Fruit fly (Drosophila melanogaster) whole organism, embryonic: ENCODE results near the gene toe.
A peak's percentile ranks its signal among the peaks of the same experiment; 100 is the strongest.

Source experiments
- Adf1 ChIP-seq: fragments of 200-800 bp; sonication (Bioruptor generic); IDR thresholded peaks from 2 replicates; pipeline ENCODE4 v1.3.6; 2022; ENCODE audit warnings: missing biosample characterization, missing genetic modification characterization
- BtbVII ChIP-seq: fragments of 200-800 bp; sonication (Bioruptor generic); optimal IDR thresholded peaks from 3 replicates; lab custom pipeline; 2017; ENCODE audit warnings: missing biosample characterization, mild to moderate bottlenecking, missing genetic modification characterization
- CG10321 ChIP-seq: fragments of 200-800 bp; sonication (Bioruptor generic); IDR thresholded peaks from 2 replicates; pipeline ENCODE4 v1.3.6; 2022; ENCODE audit warnings: missing biosample characterization, missing genetic modification characterization
- CG11085 ChIP-seq: fragments of 200-800 bp; sonication (Bioruptor generic); IDR thresholded peaks from 2 replicates; pipeline ENCODE4 v1.3.6; 2022; ENCODE audit warnings: missing biosample characterization, missing genetic modification characterization
- CG12071 ChIP-seq: fragments of 200-800 bp; sonication (Bioruptor generic); optimal IDR thresholded peaks from 3 replicates; lab custom pipeline; 2018; ENCODE audit warnings: missing biosample characterization, mild to moderate bottlenecking, missing genetic modification characterization
- CG14441 ChIP-seq: fragments of 200-800 bp; sonication (Bioruptor generic); IDR thresholded peaks from 2 replicates; pipeline ENCODE4 v1.3.6; 2022; ENCODE audit warnings: missing biosample characterization, missing genetic modification characterization
- CG17186 ChIP-seq: fragments of 200-800 bp; sonication (Bioruptor generic); optimal IDR thresholded peaks from 3 replicates; lab custom pipeline; 2017; ENCODE audit warnings: missing biosample characterization, missing genetic modification reagents, missing genetic modification characterization
- CG2202 ChIP-seq: fragments of 200-800 bp; sonication (Bioruptor generic); optimal IDR thresholded peaks from 2 replicates; lab custom pipeline; 2018; ENCODE audit warnings: missing biosample characterization, mild to moderate bottlenecking, missing genetic modification characterization
- CG2678 ChIP-seq: fragments of 200-800 bp; sonication (Bioruptor generic); optimal IDR thresholded peaks from 3 replicates; lab custom pipeline; 2019; ENCODE audit warnings: missing biosample characterization, mild to moderate bottlenecking, missing genetic modification characterization, moderate library complexity
- CG3065 ChIP-seq: fragments of 200-800 bp; sonication (Bioruptor generic); optimal IDR thresholded peaks from 2 replicates; lab custom pipeline; 2016; ENCODE audit warnings: missing biosample characterization, missing genetic modification characterization
- CG3163 ChIP-seq: fragments of 200-800 bp; sonication (Bioruptor generic); optimal IDR thresholded peaks from 3 replicates; lab custom pipeline; 2016; ENCODE audit warnings: missing biosample characterization, missing genetic modification characterization
- CG32532 ChIP-seq: fragments of 200-800 bp; sonication (Bioruptor generic); IDR thresholded peaks from 2 replicates; pipeline ENCODE4 v1.3.6; 2022; ENCODE audit warnings: missing biosample characterization, missing genetic modification characterization
- CG43689 ChIP-seq: fragments of 200-800 bp; sonication (Bioruptor generic); IDR thresholded peaks from 2 replicates; pipeline ENCODE4 v1.3.6; 2022; ENCODE audit warnings: missing biosample characterization, missing genetic modification characterization
- CG5180 ChIP-seq: fragments of 200-800 bp; sonication (Bioruptor generic); optimal IDR thresholded peaks from 3 replicates; lab custom pipeline; 2017; ENCODE audit warnings: missing biosample characterization, missing genetic modification characterization, mild to moderate bottlenecking, moderate library complexity, missing genetic modification reagents
- CG7556 ChIP-seq: fragments of 200-800 bp; sonication (Bioruptor generic); optimal IDR thresholded peaks from 2 replicates; lab custom pipeline; 2017; ENCODE audit warnings: missing biosample characterization, mild to moderate bottlenecking, missing genetic modification characterization
- CoRest ChIP-seq: fragments of 200-800 bp; sonication (Bioruptor generic); optimal IDR thresholded peaks from 3 replicates; lab custom pipeline; 2018; ENCODE audit warnings: missing biosample characterization, mild to moderate bottlenecking, missing genetic modification characterization, moderate library complexity
- H15 ChIP-seq: fragments of 200-800 bp; sonication (Bioruptor generic); IDR thresholded peaks from 3 replicates; pipeline ENCODE4 v1.3.6; 2022; ENCODE audit warnings: missing biosample characterization, missing genetic modification characterization
- HHEX ChIP-seq: fragments of 200-800 bp; sonication (Bioruptor generic); optimal IDR thresholded peaks from 3 replicates; lab custom pipeline; 2017; ENCODE audit warnings: missing biosample characterization, mild to moderate bottlenecking, missing genetic modification characterization, missing genetic modification reagents
- HLHmδ ChIP-seq: fragments of 200-800 bp; sonication (Bioruptor generic); optimal IDR thresholded peaks from 2 replicates; lab custom pipeline; 2018; ENCODE audit warnings: missing biosample characterization, mild to moderate bottlenecking, missing genetic modification characterization, moderate library complexity
- Hey ChIP-seq: fragments of 200-800 bp; sonication (Bioruptor generic); optimal IDR thresholded peaks from 3 replicates; lab custom pipeline; 2018; ENCODE audit warnings: missing biosample characterization, mild to moderate bottlenecking, missing genetic modification characterization
- HmgZ ChIP-seq: fragments of 200-800 bp; sonication (Bioruptor generic); optimal IDR thresholded peaks from 2 replicates; lab custom pipeline; 2018; ENCODE audit warnings: missing biosample characterization, mild to moderate bottlenecking, missing genetic modification characterization
- Hmx ChIP-seq: fragments of 200-800 bp; sonication (Bioruptor generic); optimal IDR thresholded peaks from 2 replicates; lab custom pipeline; 2016; ENCODE audit warnings: missing biosample characterization, missing genetic modification characterization
- Kr ChIP-seq: fragments of 200-800 bp; sonication (Bioruptor generic); optimal IDR thresholded peaks from 2 replicates; lab custom pipeline; 2017; ENCODE audit warnings: missing biosample characterization, mild to moderate bottlenecking, missing genetic modification characterization
- Lpt ChIP-seq: fragments of >200 bp; optimal IDR thresholded peaks from 2 replicates; lab custom pipeline; 2018; ENCODE audit warnings: missing biosample characterization, missing genetic modification characterization
- Mad ChIP-seq: fragments of 200-800 bp; sonication (Bioruptor generic); optimal IDR thresholded peaks from 2 replicates; lab custom pipeline; 2016; ENCODE audit warnings: missing biosample characterization, missing genetic modification characterization
- NC2α ChIP-seq: fragments of 200-800 bp; sonication (Bioruptor generic); optimal IDR thresholded peaks from 2 replicates; lab custom pipeline; 2016; ENCODE audit warnings: missing biosample characterization, missing genetic modification characterization
- Sry-β ChIP-seq: fragments of 200-800 bp; sonication (Bioruptor generic); optimal IDR thresholded peaks from 2 replicates; lab custom pipeline; 2018; ENCODE audit warnings: missing biosample characterization, mild to moderate bottlenecking, missing genetic modification characterization, moderate library complexity
- Sry-δ ChIP-seq: fragments of 200-800 bp; sonication (Bioruptor generic); optimal IDR thresholded peaks from 2 replicates; lab custom pipeline; 2016; ENCODE audit warnings: missing biosample characterization, missing genetic modification characterization
- al ChIP-seq: fragments of 200-800 bp; sonication (Bioruptor generic); IDR thresholded peaks from 2 replicates; pipeline ENCODE4 v1.3.6; 2022; ENCODE audit warnings: missing biosample characterization, missing genetic modification characterization
- bbx ChIP-seq: fragments of 200-800 bp; sonication (Bioruptor generic); IDR thresholded peaks from 2 replicates; pipeline ENCODE4 v1.3.6; 2022; ENCODE audit warnings: missing biosample characterization, missing genetic modification characterization; ENCODE audit not compliant: partially characterized antibody
- br ChIP-seq: fragments of >200 bp; optimal IDR thresholded peaks from 2 replicates; lab custom pipeline; 2017
- cas ChIP-seq: fragments of 200-800 bp; sonication (Bioruptor generic); IDR thresholded peaks from 2 replicates; pipeline ENCODE4 v1.3.6; 2022; ENCODE audit warnings: missing biosample characterization, missing genetic modification characterization
- dmrt11E ChIP-seq: fragments of 200-800 bp; sonication (Bioruptor generic); optimal IDR thresholded peaks from 3 replicates; lab custom pipeline; 2018; ENCODE audit warnings: missing biosample characterization, mild to moderate bottlenecking, missing genetic modification characterization, moderate library complexity
- fd102C ChIP-seq: fragments of 200-800 bp; sonication (Bioruptor generic); optimal IDR thresholded peaks from 2 replicates; lab custom pipeline; 2018; ENCODE audit warnings: missing biosample characterization, mild to moderate bottlenecking, missing genetic modification characterization, moderate library complexity
- gsb-n ChIP-seq: fragments of 200-800 bp; sonication (Bioruptor generic); optimal IDR thresholded peaks from 3 replicates; lab custom pipeline; 2018; ENCODE audit warnings: missing biosample characterization, mild to moderate bottlenecking, missing genetic modification characterization
- lmd ChIP-seq: fragments of 200-800 bp; sonication (Bioruptor generic); IDR thresholded peaks from 2 replicates; pipeline ENCODE4 v1.3.6; 2022; ENCODE audit warnings: missing biosample characterization, missing genetic modification characterization
- nom ChIP-seq: fragments of 200-800 bp; sonication (Bioruptor generic); optimal IDR thresholded peaks from 2 replicates; lab custom pipeline; 2017; ENCODE audit warnings: missing biosample characterization, missing genetic modification characterization, mild to moderate bottlenecking, moderate library complexity, missing genetic modification reagents
- oc ChIP-seq: fragments of 200-800 bp; sonication (Bioruptor generic); optimal IDR thresholded peaks from 2 replicates; lab custom pipeline; 2018; ENCODE audit warnings: missing biosample characterization, mild to moderate bottlenecking, missing genetic modification characterization, moderate library complexity
- org-1 ChIP-seq: fragments of 200-800 bp; sonication (Bioruptor generic); optimal IDR thresholded peaks from 2 replicates; lab custom pipeline; 2017; ENCODE audit warnings: missing biosample characterization, missing genetic modification characterization
- p53 ChIP-seq: fragments of 200-800 bp; sonication (Bioruptor generic); optimal IDR thresholded peaks from 2 replicates; lab custom pipeline; 2016; ENCODE audit warnings: missing biosample characterization, missing genetic modification characterization
- prd ChIP-seq, 3 experiments: fragments of >200 bp in 2 of 3; fragments of 200-800 bp in 1 of 3; sonication (Bioruptor generic) in 1 of 3; optimal IDR thresholded peaks in 2 of 3; IDR thresholded peaks in 1 of 3; 2 replicates in 2 of 3; 3 replicates in 1 of 3; pipeline versions ENCODE4 v1.3.6 to Lab custom; 2017 to 2022; ENCODE audit warnings: missing biosample characterization in 1 of 3, missing genetic modification characterization in 1 of 3
- pzg ChIP-seq: fragments of 200-800 bp; sonication (Bioruptor generic); optimal IDR thresholded peaks from 3 replicates; lab custom pipeline; 2018; ENCODE audit warnings: missing biosample characterization, mild to moderate bottlenecking, missing genetic modification characterization, moderate library complexity
- ranshi ChIP-seq: fragments of 200-800 bp; sonication (Bioruptor generic); IDR thresholded peaks from 2 replicates; pipeline ENCODE4 v1.3.6; 2022; ENCODE audit warnings: missing biosample characterization, missing genetic modification characterization
- so ChIP-seq: fragments of 200-800 bp; sonication (Bioruptor generic); IDR thresholded peaks from 3 replicates; pipeline ENCODE4 v1.3.6; 2022; ENCODE audit warnings: missing biosample characterization, missing genetic modification characterization
- sob ChIP-seq: fragments of 200-800 bp; sonication (Bioruptor generic); IDR thresholded peaks from 2 replicates; pipeline ENCODE4 v1.3.6; 2022; ENCODE audit warnings: missing biosample characterization, missing genetic modification characterization
- stc ChIP-seq: fragments of 200-800 bp; sonication (Bioruptor generic); IDR thresholded peaks from 2 replicates; pipeline ENCODE4 v1.3.6; 2022; ENCODE audit warnings: missing biosample characterization, missing genetic modification characterization
- toy ChIP-seq: fragments of 200-800 bp; sonication (Bioruptor generic); IDR thresholded peaks from 2 replicates; pipeline ENCODE4 v1.3.6; 2022; ENCODE audit warnings: missing biosample characterization, missing genetic modification characterization
- yki ChIP-seq: fragments of >200 bp; optimal IDR thresholded peaks from 3 replicates; lab custom pipeline; 2018

The toe gene

dm6 chr3L:12468016-12468415 is 35.5 kb upstream of the toe start, which contains the start of gene eyg (continued):
- TF ChIP-seq pzg (GFP tag; lab: Kevin White, UChicago) (no peak), yki (lab: Kevin White, UChicago) (no peak), Lpt (GFP tag; lab: Kevin White, UChicago) (no peak), oc (tag; lab: Kevin White, UChicago) (peak; percentile 48), sob (GFP tag; lab: Robert Waterston, UW) (no peak), Hey (tag; lab: Kevin White, UChicago) (no peak), Mad (GFP tag; lab: Kevin White, UChicago) (peak; percentile 46), CG2202 (tag; lab: Kevin White, UChicago) (peak; percentile 48), CG17186 (GFP tag; lab: Kevin White, UChicago) (peak; percentile 26), NC2α (peak; percentile 31), toy (GFP tag; lab: Robert Waterston, UW) (no peak), al (GFP tag; lab: Robert Waterston, UW) (no peak), ranshi (GFP tag; lab: Robert Waterston, UW) (peak; percentile 12; the same call in 1 of the 2 replicates), Hmx (GFP tag; lab: Kevin White, UChicago) (no peak), CG10321 (GFP tag; lab: Robert Waterston, UW) (peak; percentile 100), CG14441 (GFP tag; lab: Robert Waterston, UW) (no peak), CG11085 (GFP tag; lab: Robert Waterston, UW) (no peak), fd102C (GFP tag; lab: Kevin White, UChicago) (peak; percentile 48), gsb-n (tag; lab: Kevin White, UChicago) (peak; percentile 55), CoRest (tag; lab: Kevin White, UChicago) (peak; percentile 86), p53 (GFP tag; lab: Kevin White, UChicago) (peak; percentile 36), lmd (GFP tag; lab: Robert Waterston, UW) (no peak; the same call in 1 of the 2 replicates), BtbVII (peak; percentile 8), HHEX (GFP tag; lab: Kevin White, UChicago) (peak; percentile 45), CG7556 (GFP tag; lab: Kevin White, UChicago) (no peak), org-1 (GFP tag; lab: Kevin White, UChicago) (peak; percentile 24), so (GFP tag; lab: Robert Waterston, UW) (peak; percentile 25; the same call in 1 of the 3 replicates), CG32532 (GFP tag; lab: Robert Waterston, UW) (peak; percentile 44; the same call in 1 of the 2 replicates), CG3065 (GFP tag; lab: Kevin White, UChicago) (peak; percentile 4), br (lab: Kevin White, UChicago) (no peak), Kr (GFP tag; lab: Kevin White, UChicago) (peak; percentile 61), CG3163 (GFP tag; lab: Kevin White, UChicago) (peak; percentile 62), H15 (GFP tag; lab: Robert Waterston, UW) (no peak), CG2678 (tag; lab: Kevin White, UChicago) (no peak), dmrt11E (peak; percentile 19), Sry-β (GFP tag; lab: Kevin White, UChicago) (no peak), Sry-δ (GFP tag; lab: Kevin White, UChicago) (peak; percentile 16), CG12071 (GFP tag; lab: Kevin White, UChicago) (no peak), prd (optimal IDR thresholded peaks at IDR 0.05; lab: Kevin White, UChicago) (no peak), prd (GFP tag; IDR thresholded peaks at IDR 0.05; lab: Robert Waterston, UW) (no peak; the same call in 2 of the 3 replicates), CG43689 (GFP tag; lab: Robert Waterston, UW) (no peak), bbx (GFP tag; lab: Robert Waterston, UW) (peak; percentile 81), stc (GFP tag; lab: Robert Waterston, UW) (no peak), HmgZ (tag; lab: Kevin White, UChicago) (peak; percentile 81), Adf1 (peak; percentile 76), nom (GFP tag; lab: Kevin White, UChicago) (peak; percentile 5), cas (GFP tag; lab: Robert Waterston, UW) (no peak), CG5180 (peak; percentile 61), HLHmδ (GFP tag; lab: Kevin White, UChicago) (peak; percentile 46)
